Fruit fly (Drosophila melanogaster): ENCODE results near the gene CG18284.

CG18284 gene

dm6 chr2L:10646115-10646514 lies 2.3 kb downstream of the CG18284 start, which contains the start of gene CG17097:
CG17097 (plus strand) TSS chr2L:10646415.
- no peak for TF ChIP-seq toe (GFP tag; optimal IDR thresholded peaks at IDR 0.05)
- TF ChIP-seq CG7045 (GFP tag; optimal IDR thresholded peaks at IDR 0.05) = no peak
- no peak for TF ChIP-seq cic (GFP tag; optimal IDR thresholded peaks at IDR 0.05)
- no peak for TF ChIP-seq Crg-1 (GFP tag; optimal IDR thresholded peaks at IDR 0.05)
- TF ChIP-seq CG5204 (GFP tag; optimal IDR thresholded peaks at IDR 0.05) = no peak
- TF ChIP-seq CG7101 (tag; optimal IDR thresholded peaks at IDR 0.05) = no peak

DNA sequence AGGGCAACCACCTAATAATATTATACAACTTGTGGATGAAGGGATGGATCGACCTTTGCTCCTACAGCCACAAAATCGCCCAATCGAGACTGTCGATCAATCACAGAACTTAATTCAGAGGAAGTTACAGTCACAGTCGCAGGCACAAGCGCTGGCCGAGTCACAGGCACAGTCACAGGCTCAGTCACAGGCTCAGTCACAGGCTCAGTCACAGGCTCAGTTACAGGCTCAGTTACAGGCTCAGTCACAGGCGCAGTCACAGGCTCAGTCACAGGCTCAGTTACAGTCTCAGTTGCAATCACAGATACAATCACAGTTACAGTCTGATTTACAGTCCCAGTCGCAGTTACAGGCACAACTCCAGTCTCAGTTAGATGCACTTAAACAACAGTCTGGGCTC lies 3.0 kb downstream of the CG18284 start:
- TF ChIP-seq CG7101 (tag; optimal IDR thresholded peaks at IDR 0.05) = no peak
- TF ChIP-seq Clk (GFP tag; optimal IDR thresholded peaks at IDR 0.05) = no peak
- no peak for TF ChIP-seq cic (GFP tag; optimal IDR thresholded peaks at IDR 0.05)
- TF ChIP-seq tj (GFP tag; optimal IDR thresholded peaks at IDR 0.05) = no peak

dm6 chr2L:10647720-10648349 lies 4.1 kb downstream of the CG18284 start:
- no peak for TF ChIP-seq Clk (GFP tag; optimal IDR thresholded peaks at IDR 0.05)
- TF ChIP-seq bab1 (GFP tag; optimal IDR thresholded peaks at IDR 0.05) = no peak
- TF ChIP-seq toe (GFP tag; optimal IDR thresholded peaks at IDR 0.05) = no peak
- no peak for TF ChIP-seq CG11617 (GFP tag; optimal IDR thresholded peaks at IDR 0.05)
- no peak for TF ChIP-seq CG33017 (tag; optimal IDR thresholded peaks at IDR 0.05)
- TF ChIP-seq tj (GFP tag; optimal IDR thresholded peaks at IDR 0.05) = no peak
- no peak for TF ChIP-seq Mnt (GFP tag; optimal IDR thresholded peaks at IDR 0.05)
- TF ChIP-seq kay (GFP tag; ENCODE audit: borderline replicate concordance) = no peak
- TF ChIP-seq CG7101 (tag; optimal IDR thresholded peaks at IDR 0.05) = no peak
- no peak for TF ChIP-seq pad (GFP tag; optimal IDR thresholded peaks at IDR 0.05)
- TF ChIP-seq CG12768 (GFP tag; optimal IDR thresholded peaks at IDR 0.05) = no peak
- no peak for TF ChIP-seq CG14711 (tag; optimal IDR thresholded peaks at IDR 0.05)
- TF ChIP-seq cic (GFP tag; optimal IDR thresholded peaks at IDR 0.05) = no peak
- TF ChIP-seq cnc (optimal IDR thresholded peaks at IDR 0.05) = no peak

dm6 chr2L:10651313-10651712 lies 7.5 kb downstream of the CG18284 start, which contains the start of gene dbf:
dbf (plus strand) TSS chr2L:10651613.
- TF ChIP-seq Clk (GFP tag; optimal IDR thresholded peaks at IDR 0.05) = no peak
- TF ChIP-seq CG1620 (GFP tag; optimal IDR thresholded peaks at IDR 0.05) = no peak
- TF ChIP-seq cnc (optimal IDR thresholded peaks at IDR 0.05) = no peak
- no peak for TF ChIP-seq CG11617 (GFP tag; optimal IDR thresholded peaks at IDR 0.05)
- TF ChIP-seq cic (GFP tag; optimal IDR thresholded peaks at IDR 0.05) = no peak
- TF ChIP-seq kay (GFP tag; ENCODE audit: borderline replicate concordance) = no peak
- no peak for TF ChIP-seq CG7045 (GFP tag; optimal IDR thresholded peaks at IDR 0.05)
- TF ChIP-seq CG14711 (tag; optimal IDR thresholded peaks at IDR 0.05) = no peak
- no peak for TF ChIP-seq CG33017 (tag; optimal IDR thresholded peaks at IDR 0.05)
- TF ChIP-seq CG12768 (GFP tag; optimal IDR thresholded peaks at IDR 0.05) = no peak
- no peak for TF ChIP-seq pad (GFP tag; optimal IDR thresholded peaks at IDR 0.05)
- no peak for TF ChIP-seq bab1 (GFP tag; optimal IDR thresholded peaks at IDR 0.05)
- no peak for TF ChIP-seq Crg-1 (GFP tag; optimal IDR thresholded peaks at IDR 0.05)

DNA sequence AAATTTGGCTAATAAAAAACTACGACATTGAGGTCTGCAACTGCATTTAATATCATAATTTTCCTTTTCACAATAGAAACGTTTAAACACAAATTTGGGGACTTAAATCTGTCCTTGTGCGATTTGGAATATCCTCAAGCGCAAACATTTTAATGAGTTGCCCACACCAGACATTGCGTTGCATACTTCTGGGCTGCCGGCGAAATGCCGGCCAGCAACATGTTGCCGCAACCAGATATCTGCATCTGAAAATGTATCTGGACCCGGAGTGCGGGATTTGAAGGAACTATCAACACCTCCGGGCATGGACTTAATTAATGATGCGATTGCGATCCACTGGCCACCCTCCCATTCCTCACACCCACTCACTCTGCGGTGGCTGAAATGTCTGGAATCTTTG lies 10.7 kb downstream of the CG18284 start:
- TF ChIP-seq CG33017 (tag; optimal IDR thresholded peaks at IDR 0.05) (no peak), cic (GFP tag; optimal IDR thresholded peaks at IDR 0.05) (no peak), pad (GFP tag; optimal IDR thresholded peaks at IDR 0.05) (no peak), CG5204 (GFP tag; optimal IDR thresholded peaks at IDR 0.05) (no peak), tj (GFP tag; optimal IDR thresholded peaks at IDR 0.05) (no peak), CG14711 (tag; optimal IDR thresholded peaks at IDR 0.05) (no peak), ovo (GFP tag; optimal IDR thresholded peaks at IDR 0.05) (no peak), Hr96 (GFP tag; optimal IDR thresholded peaks at IDR 0.05) (no peak), CG12768 (GFP tag; optimal IDR thresholded peaks at IDR 0.05) (no peak), kay (GFP tag; ENCODE audit: borderline replicate concordance) (no peak), CG7045 (GFP tag; optimal IDR thresholded peaks at IDR 0.05) (no peak), bab1 (GFP tag; optimal IDR thresholded peaks at IDR 0.05) (no peak), CG7101 (tag; optimal IDR thresholded peaks at IDR 0.05) (no peak), CG1620 (GFP tag; optimal IDR thresholded peaks at IDR 0.05) (no peak), Clk (GFP tag; optimal IDR thresholded peaks at IDR 0.05) (no peak), CG11617 (GFP tag; optimal IDR thresholded peaks at IDR 0.05) (no peak), Mnt (GFP tag; optimal IDR thresholded peaks at IDR 0.05) (no peak), toe (GFP tag; optimal IDR thresholded peaks at IDR 0.05) (no peak)

DNA sequence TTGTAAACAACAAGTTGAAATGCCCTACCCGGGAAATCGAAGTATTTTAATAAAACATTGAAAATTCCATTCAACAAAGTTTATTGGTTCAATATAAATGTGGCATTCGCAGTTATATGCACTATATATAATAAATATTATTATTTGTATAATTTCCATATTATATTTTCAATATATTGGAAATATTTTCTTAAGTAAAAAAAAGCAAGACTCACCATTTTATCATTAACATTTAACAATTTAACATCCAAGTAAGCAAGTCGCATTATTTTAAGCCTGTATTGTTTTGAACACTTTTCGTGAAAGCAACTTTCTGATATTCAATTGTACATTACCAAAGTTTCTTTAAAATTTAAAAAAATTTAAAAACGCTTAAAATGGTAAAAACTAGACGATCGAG lies 14.2 kb downstream of the CG18284 start, which contains the start of gene CG45690:
TSS of gene CG45690 (plus strand) at position 301 of the 400 bp plus-strand sequence.
- no peak for TF ChIP-seq CG14711 (tag; optimal IDR thresholded peaks at IDR 0.05)
- TF ChIP-seq tj (GFP tag; optimal IDR thresholded peaks at IDR 0.05) = no peak
- TF ChIP-seq toe (GFP tag; optimal IDR thresholded peaks at IDR 0.05) = no peak
- no peak for TF ChIP-seq cnc (optimal IDR thresholded peaks at IDR 0.05)
- TF ChIP-seq CG7045 (GFP tag; optimal IDR thresholded peaks at IDR 0.05) = no peak
- TF ChIP-seq CG33017 (tag; optimal IDR thresholded peaks at IDR 0.05) = no peak
- TF ChIP-seq kay (GFP tag; ENCODE audit: borderline replicate concordance) = no peak
- TF ChIP-seq cic (GFP tag; optimal IDR thresholded peaks at IDR 0.05) = no peak
- no peak for TF ChIP-seq ovo (GFP tag; optimal IDR thresholded peaks at IDR 0.05)
- TF ChIP-seq CG11617 (GFP tag; optimal IDR thresholded peaks at IDR 0.05) = no peak
- no peak for TF ChIP-seq CG5204 (GFP tag; optimal IDR thresholded peaks at IDR 0.05)
- no peak for TF ChIP-seq Hr96 (GFP tag; optimal IDR thresholded peaks at IDR 0.05)
- no peak for TF ChIP-seq CG7101 (tag; optimal IDR thresholded peaks at IDR 0.05)
- no peak for TF ChIP-seq Crg-1 (GFP tag; optimal IDR thresholded peaks at IDR 0.05)
- no peak for TF ChIP-seq CG12768 (GFP tag; optimal IDR thresholded peaks at IDR 0.05)
- no peak for TF ChIP-seq Clk (GFP tag; optimal IDR thresholded peaks at IDR 0.05)
- no peak for TF ChIP-seq CG1620 (GFP tag; optimal IDR thresholded peaks at IDR 0.05)
- no peak for TF ChIP-seq Mnt (GFP tag; optimal IDR thresholded peaks at IDR 0.05)
- TF ChIP-seq bab1 (GFP tag; optimal IDR thresholded peaks at IDR 0.05) = no peak
